Fruit fly (Drosophila melanogaster) whole organism, pupa: ENCODE measurements around the gene nenya.

ENCODE experiments used
- CG10348 ChIP-seq: fragments of 200-800 bp; sonication (Bioruptor generic); IDR thresholded peaks from 2 replicates; pipeline ENCODE4 v1.3.6; 2022; ENCODE audit warnings: missing biosample characterization, missing genetic modification characterization
- CG12605 ChIP-seq: fragments of 200-800 bp; sonication (Bioruptor generic); IDR thresholded peaks from 2 replicates; pipeline ENCODE4 v1.3.6; 2022; ENCODE audit warnings: missing biosample characterization, missing genetic modification characterization
- CG13204 ChIP-seq: fragments of 200-800 bp; sonication (Bioruptor generic); optimal IDR thresholded peaks from 2 replicates; lab custom pipeline; 2018; ENCODE audit warnings: missing biosample characterization, mild to moderate bottlenecking, missing genetic modification characterization, moderate library complexity
- CG14655 ChIP-seq: fragments of 200-800 bp; sonication (Bioruptor generic); optimal IDR thresholded peaks from 3 replicates; lab custom pipeline; 2017; ENCODE audit warnings: mild to moderate bottlenecking, missing biosample characterization, missing genetic modification reagents, missing genetic modification characterization
- CG17806 ChIP-seq: fragments of 200-800 bp; sonication (Bioruptor generic); optimal IDR thresholded peaks from 2 replicates; lab custom pipeline; 2018; ENCODE audit warnings: missing biosample characterization, mild to moderate bottlenecking, missing genetic modification characterization, moderate library complexity
- CG34367 ChIP-seq: fragments of 200-800 bp; sonication (Bioruptor generic); optimal IDR thresholded peaks from 2 replicates; lab custom pipeline; 2018; ENCODE audit warnings: missing biosample characterization, mild to moderate bottlenecking, missing genetic modification characterization
- CG8159 ChIP-seq: fragments of 200-800 bp; sonication (Bioruptor generic); optimal IDR thresholded peaks from 3 replicates; lab custom pipeline; 2018; ENCODE audit warnings: missing biosample characterization, mild to moderate bottlenecking, missing genetic modification characterization, moderate library complexity
- Ets98B ChIP-seq: fragments of 200-800 bp; sonication (Bioruptor generic); IDR thresholded peaks from 2 replicates; pipeline ENCODE4 v1.3.6; 2022; ENCODE audit warnings: missing biosample characterization, missing genetic modification characterization
- Pif1A ChIP-seq: fragments of 200-800 bp; sonication (Bioruptor generic); optimal IDR thresholded peaks from 3 replicates; lab custom pipeline; 2016; ENCODE audit warnings: missing biosample characterization, missing genetic modification characterization
- fd96Ca ChIP-seq: fragments of 200-800 bp; sonication (Bioruptor generic); IDR thresholded peaks from 3 replicates; pipeline ENCODE4 v1.3.6; 2022; ENCODE audit warnings: missing biosample characterization, missing genetic modification characterization
- gl ChIP-seq: fragments of 200-800 bp; sonication (Bioruptor generic); optimal IDR thresholded peaks from 2 replicates; lab custom pipeline; 2018; ENCODE audit warnings: missing biosample characterization, mild to moderate bottlenecking, missing genetic modification characterization
- rn ChIP-seq: fragments of 200-800 bp; sonication (Bioruptor generic); IDR thresholded peaks from 2 replicates; pipeline ENCODE4 v1.3.6; 2022; ENCODE audit warnings: missing biosample characterization, missing genetic modification characterization

DNA sequence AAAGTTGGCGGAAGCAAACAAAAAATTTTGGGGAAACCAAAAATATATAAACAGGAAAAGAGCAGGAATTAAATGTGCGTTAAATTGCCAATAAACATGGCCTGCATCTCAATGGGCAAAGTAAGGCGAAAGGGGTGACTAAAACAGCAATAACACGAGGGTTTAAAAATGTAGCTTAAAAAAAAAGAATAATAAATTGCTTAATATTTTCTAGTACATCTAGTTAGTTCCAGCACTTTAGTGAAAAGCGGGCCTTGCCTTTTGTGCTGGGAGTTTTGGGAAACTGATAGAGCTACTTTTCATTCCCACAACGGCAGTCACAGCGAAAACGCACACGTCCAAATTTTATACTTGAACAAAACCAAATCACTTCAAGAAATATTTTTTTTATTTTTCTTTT is 15.8 kb downstream of the nenya start, which contains the start of gene mil:
- TF ChIP-seq CG8159 (tag; lab: Kevin White, UChicago) = no peak
- no peak for TF ChIP-seq rn (GFP tag; lab: Robert Waterston, UW)
- TF ChIP-seq CG12605 (GFP tag; lab: Robert Waterston, UW) = no peak
- no peak for TF ChIP-seq Ets98B (GFP tag; lab: Robert Waterston, UW)
- no peak for TF ChIP-seq CG13204 (GFP tag; lab: Kevin White, UChicago)
- TF ChIP-seq CG34367 (tag; lab: Kevin White, UChicago) = no peak
- no peak for TF ChIP-seq CG17806
- no peak for TF ChIP-seq fd96Ca (GFP tag; lab: Robert Waterston, UW)
- no peak for TF ChIP-seq CG14655
- TF ChIP-seq CG10348 (GFP tag; lab: Robert Waterston, UW) = no peak
- TF ChIP-seq gl (tag; lab: Kevin White, UChicago) = no peak
- TF ChIP-seq Pif1A (GFP tag; lab: Kevin White, UChicago) = no peak
